Worm (Caenorhabditis elegans): ENCODE measurements around the gene B0035.13.
A peak's percentile ranks its signal among the peaks of the same experiment; 100 is the strongest.

The B0035.13 gene

ce11 chrIV:11287511-11287910 lies 19.0 kb downstream of the B0035.13 start, which contains the start of gene F54D1.6:
F54D1.6 (plus strand) TSS chrIV:11287811.
- TF ChIP-seq zfp-3 (GFP tag; conservative IDR thresholded peaks at IDR 0.05), result no peak
- no peak for TF ChIP-seq lin-15B (tag; optimal IDR thresholded peaks at IDR 0.05)
- TF ChIP-seq daf-16 (GFP tag; optimal IDR thresholded peaks at IDR 0.05), result no peak
- peak; percentile 17 for TF ChIP-seq daf-16 (tag; optimal IDR thresholded peaks at IDR 0.05)
- no peak for TF ChIP-seq snpc-1.2 (GFP tag; IDR thresholded peaks at IDR 0.05)
- no peak for TF ChIP-seq F49E8.2 (tag; optimal IDR thresholded peaks at IDR 0.05; ENCODE audit: borderline replicate concordance)
- TF ChIP-seq hlh-11 (tag; optimal IDR thresholded peaks at IDR 0.05), result no peak
- TF ChIP-seq unc-130 (GFP tag; optimal IDR thresholded peaks at IDR 0.05), result no peak

ce11 chrIV:11286112-11286511 lies 20.4 kb downstream of the B0035.13 start:
- TF ChIP-seq dve-1 (tag; optimal IDR thresholded peaks at IDR 0.05; ENCODE audit: insufficient read depth) (peak; percentile 49), daf-16 (GFP tag; optimal IDR thresholded peaks at IDR 0.05) (no peak), daf-16 (tag; optimal IDR thresholded peaks at IDR 0.05) (peak; percentile 59), ceh-28 (tag; optimal IDR thresholded peaks at IDR 0.05) (no peak)

- TF ChIP-seq dve-1 (tag; optimal IDR thresholded peaks at IDR 0.05; ENCODE audit: insufficient read depth), result peak; percentile 47
- no peak for TF ChIP-seq zfp-2 (tag; optimal IDR thresholded peaks at IDR 0.05)
- no peak for TF ChIP-seq dmd-6 (GFP tag; IDR thresholded peaks at IDR 0.05)
- TF ChIP-seq unc-130 (GFP tag; optimal IDR thresholded peaks at IDR 0.05), result no peak
- TF ChIP-seq unc-62 (GFP tag; optimal IDR thresholded peaks at IDR 0.05 in 1 of 2), result peak in 1 of 2 experiments; percentile 54
- TF ChIP-seq unc-62 (tag; optimal IDR thresholded peaks at IDR 0.05), result no peak
Measured at ce11 chrIV:11285239-11285638, 21.3 kb downstream of the B0035.13 start.

ce11 chrIV:11284102-11284531 lies 22.4 kb downstream of the B0035.13 start:
- TF ChIP-seq egl-43 (GFP tag; IDR thresholded peaks at IDR 0.05), result no peak
- TF ChIP-seq php-3 (GFP tag; IDR thresholded peaks at IDR 0.05), result peak; percentile 81
- no peak for TF ChIP-seq ztf-11 (tag; optimal IDR thresholded peaks at IDR 0.05)
- no peak for TF ChIP-seq ceh-32 (tag; optimal IDR thresholded peaks at IDR 0.05; ENCODE audit: poor library complexity)
- no peak for TF ChIP-seq lim-7 (GFP tag; IDR thresholded peaks at IDR 0.05)
- no peak for TF ChIP-seq ceh-28 (tag; optimal IDR thresholded peaks at IDR 0.05)
- TF ChIP-seq D1046.2 (GFP tag; IDR thresholded peaks at IDR 0.05), result no peak
- no peak for TF ChIP-seq F26F4.8 (GFP tag; conservative IDR thresholded peaks at IDR 0.05)
- TF ChIP-seq nhr-6 (tag; optimal IDR thresholded peaks at IDR 0.05), result peak; percentile 83
- TF ChIP-seq hif-1 (tag; optimal IDR thresholded peaks at IDR 0.05), result peak in 1 of 2 experiments; percentile 59
- TF ChIP-seq daf-12 (tag; optimal IDR thresholded peaks at IDR 0.05), result no peak
- TF ChIP-seq lin-38 (GFP tag; IDR thresholded peaks at IDR 0.05), result no peak; the same call in 1 of the 2 replicates
- peak; percentile 28 for TF ChIP-seq F10B5.3 (tag; optimal IDR thresholded peaks at IDR 0.05)
- TF ChIP-seq lin-15B (tag; optimal IDR thresholded peaks at IDR 0.05), result no peak
- peak in 1 of 2 experiments; percentile 27 for TF ChIP-seq unc-62 (GFP tag; optimal IDR thresholded peaks at IDR 0.05 in 1 of 2)
- TF ChIP-seq unc-62 (tag; optimal IDR thresholded peaks at IDR 0.05), result no peak
- no peak for TF ChIP-seq nhr-111 (GFP tag; optimal IDR thresholded peaks at IDR 0.05)
- peak; percentile 39 for TF ChIP-seq nhr-10 (tag; optimal IDR thresholded peaks at IDR 0.05)
- no peak for TF ChIP-seq sdz-12 (GFP tag; optimal IDR thresholded peaks at IDR 0.05)
- TF ChIP-seq nhr-77 (tag; optimal IDR thresholded peaks at IDR 0.05), result peak; percentile 72
- no peak for TF ChIP-seq unc-39 (tag; optimal IDR thresholded peaks at IDR 0.05)
- TF ChIP-seq nhr-11 (tag; optimal IDR thresholded peaks at IDR 0.05), result no peak
- peak; percentile 95 for TF ChIP-seq pqm-1 (tag; optimal IDR thresholded peaks at IDR 0.05)
- TF ChIP-seq tra-1 (GFP tag; IDR thresholded peaks at IDR 0.05), result peak; percentile 85
- no peak for TF ChIP-seq zag-1 (tag; optimal IDR thresholded peaks at IDR 0.05)
- no peak for TF ChIP-seq dmd-8 (GFP tag; IDR thresholded peaks at IDR 0.05)
- TF ChIP-seq duxl-1 (tag; optimal IDR thresholded peaks at IDR 0.05; ENCODE audit: poor library complexity), result no peak
- peak; percentile 25 for TF ChIP-seq jun-1 (tag; optimal IDR thresholded peaks at IDR 0.05)
- TF ChIP-seq ctbp-1 (GFP tag; IDR thresholded peaks at IDR 0.05), result no peak
- no peak for TF ChIP-seq lin-29 (GFP tag; IDR thresholded peaks at IDR 0.05)
- TF ChIP-seq set-16 (GFP tag; IDR thresholded peaks at IDR 0.05), result no peak
- TF ChIP-seq R02D3.7 (tag; optimal IDR thresholded peaks at IDR 0.05), result no peak
- TF ChIP-seq nhr-48 (tag; optimal IDR thresholded peaks at IDR 0.05), result peak; percentile 84
- TF ChIP-seq zip-11 (GFP tag; IDR thresholded peaks at IDR 0.05), result no peak
- TF ChIP-seq fkh-10 (GFP tag; optimal IDR thresholded peaks at IDR 0.05), result no peak
- no peak for TF ChIP-seq daf-19 (GFP tag; conservative IDR thresholded peaks at IDR 0.05)

All from whole organism, L4 larva.